Worm (Caenorhabditis elegans) whole organism, young adult: ENCODE measurements around the gene C24A3.9.

Experiments
- F37B4.10 ChIP-seq: fragments of 200-800 bp; sonication (Bioruptor generic); IDR thresholded peaks from 2 replicates; pipeline ENCODE4 v1.3.6; 2022; ENCODE audit warnings: missing genetic modification characterization, missing compliant biosample characterization
- attf-5 ChIP-seq: fragments of 200-800 bp; sonication (Bioruptor generic); optimal IDR thresholded peaks from 2 replicates; lab custom pipeline; 2018; ENCODE audit warnings: mild to moderate bottlenecking, missing genetic modification characterization, missing compliant biosample characterization
- bed-2 ChIP-seq: fragments of 200-800 bp; sonication (Bioruptor generic); IDR thresholded peaks from 2 replicates; pipeline ENCODE4 v1.3.6; 2022; ENCODE audit warnings: missing genetic modification reagents, missing genetic modification characterization, missing compliant biosample characterization
- dox-1 ChIP-seq: fragments of 200-800 bp; sonication (Bioruptor generic); IDR thresholded peaks from 2 replicates; pipeline ENCODE4 v1.3.6; 2022; ENCODE audit warnings: missing genetic modification reagents, missing genetic modification characterization, missing compliant biosample characterization
- dpl-1 ChIP-seq: fragments of 150-350 bp; optimal IDR thresholded peaks from 2 replicates; lab custom pipeline; 2014; ENCODE audit warnings: missing biosample characterization, missing genetic modification reagents, missing genetic modification characterization
- efl-1 ChIP-seq: fragments of 150-350 bp; optimal IDR thresholded peaks from 2 replicates; lab custom pipeline; 2014; ENCODE audit warnings: missing biosample characterization, missing genetic modification reagents, missing genetic modification characterization
- fkh-3 ChIP-seq: sonication (generic microtip); optimal IDR thresholded peaks from 2 replicates; lab custom pipeline; 2016; ENCODE audit warnings: mild to moderate bottlenecking, missing genetic modification characterization, missing compliant biosample characterization
- hlh-12 ChIP-seq: sonication (generic microtip); optimal IDR thresholded peaks from 2 replicates; lab custom pipeline; 2016; ENCODE audit warnings: missing genetic modification characterization, missing compliant biosample characterization
- mxl-1 ChIP-seq: sonication (generic microtip); optimal IDR thresholded peaks from 2 replicates; lab custom pipeline; 2016; ENCODE audit warnings: missing genetic modification characterization, missing compliant biosample characterization
- pha-4 ChIP-seq: fragments of 150-350 bp; sonication (generic microtip); optimal IDR thresholded peaks from 2 replicates; lab custom pipeline; 2014; ENCODE audit warnings: missing biosample characterization, missing genetic modification reagents, missing genetic modification characterization
- unc-130 ChIP-seq: sonication (generic microtip); optimal IDR thresholded peaks from 2 replicates; lab custom pipeline; 2016; ENCODE audit warnings: missing genetic modification reagents, missing genetic modification characterization, missing compliant biosample characterization
- unc-62 ChIP-seq: fragments of 150-350 bp; optimal IDR thresholded peaks from 2 replicates; lab custom pipeline; 2014; ENCODE audit warnings: missing biosample characterization, missing genetic modification reagents, missing genetic modification characterization
- xnd-1 ChIP-seq: sonication (generic microtip); optimal IDR thresholded peaks from 2 replicates; lab custom pipeline; 2016; ENCODE audit warnings: missing genotype, missing genetic modification reagents, missing genetic modification characterization, missing compliant biosample characterization
- ztf-28 ChIP-seq: fragments of 200-800 bp; sonication (Bioruptor generic); IDR thresholded peaks from 2 replicates; pipeline ENCODE4 v1.3.6; 2022; ENCODE audit warnings: missing genetic modification reagents, missing genetic modification characterization, missing compliant biosample characterization

ce11 chrX:9023816-9024215 is 13.5 kb upstream of the C24A3.9 start:
- no peak for TF ChIP-seq efl-1
- no peak for TF ChIP-seq unc-130 (GFP tag; lab: Kevin White, UChicago)
- no peak for TF ChIP-seq xnd-1
- no peak for TF ChIP-seq ztf-28 (GFP tag; lab: Robert Waterston, UW)
- TF ChIP-seq bed-2 (GFP tag; lab: Robert Waterston, UW): no peak
- no peak for TF ChIP-seq dpl-1 (GFP tag; lab: Kevin White, UChicago)
- no peak for TF ChIP-seq pha-4 (tag; lab: Kevin White, UChicago)
- no peak for TF ChIP-seq hlh-12
- no peak for TF ChIP-seq dox-1 (GFP tag; lab: Robert Waterston, UW)
- TF ChIP-seq fkh-3: no peak
- TF ChIP-seq attf-5 (GFP tag; lab: Kevin White, UChicago): no peak
- no peak for TF ChIP-seq mxl-1 (tag; lab: Kevin White, UChicago)
- TF ChIP-seq unc-62 (GFP tag; lab: Kevin White, UChicago): no peak
- no peak for TF ChIP-seq F37B4.10
